Fruit fly (Drosophila melanogaster) whole organism, embryonic: Measurements from ENCODE around the gene CG13898.
A peak's percentile ranks its signal among the peaks of the same experiment; 100 is the strongest.

Experiments used
- Abd-B ChIP-seq: fragments of 200-800 bp; sonication (Bioruptor generic); optimal IDR thresholded peaks from 2 replicates; lab custom pipeline; 2018; ENCODE audit warnings: missing biosample characterization, mild to moderate bottlenecking, missing genetic modification characterization, moderate library complexity
- CG10209 ChIP-seq: fragments of 200-800 bp; sonication (Bioruptor generic); optimal IDR thresholded peaks from 3 replicates; lab custom pipeline; 2017; ENCODE audit warnings: missing biosample characterization, mild to moderate bottlenecking, missing genetic modification characterization, missing genetic modification reagents
- CG10321 ChIP-seq: fragments of 200-800 bp; sonication (Bioruptor generic); IDR thresholded peaks from 2 replicates; pipeline ENCODE4 v1.3.6; 2022; ENCODE audit warnings: missing biosample characterization, missing genetic modification characterization
- CG10431 ChIP-seq: fragments of 200-800 bp; sonication (Bioruptor generic); optimal IDR thresholded peaks from 3 replicates; lab custom pipeline; 2018; ENCODE audit warnings: missing biosample characterization, mild to moderate bottlenecking, missing genetic modification characterization
- CG10654 ChIP-seq: fragments of 200-800 bp; sonication (Bioruptor generic); optimal IDR thresholded peaks from 2 replicates; lab custom pipeline; 2016; ENCODE audit warnings: missing biosample characterization, missing genetic modification characterization
- CG11398 ChIP-seq: fragments of 200-800 bp; sonication (Bioruptor generic); optimal IDR thresholded peaks from 2 replicates; lab custom pipeline; 2016; ENCODE audit warnings: missing biosample characterization, missing genetic modification characterization
- CG11456 ChIP-seq: fragments of 200-800 bp; sonication (Bioruptor generic); IDR thresholded peaks from 3 replicates; pipeline ENCODE4 v1.3.6; 2022; ENCODE audit warnings: missing biosample characterization, missing genetic modification characterization
- CG11504 ChIP-seq: fragments of 200-800 bp; sonication (Bioruptor generic); optimal IDR thresholded peaks from 3 replicates; lab custom pipeline; 2019; ENCODE audit warnings: missing biosample characterization, mild to moderate bottlenecking, missing genetic modification characterization, moderate library complexity
- CG12391 ChIP-seq: fragments of 200-800 bp; sonication (Bioruptor generic); optimal IDR thresholded peaks from 3 replicates; lab custom pipeline; 2018; ENCODE audit warnings: missing biosample characterization, mild to moderate bottlenecking, missing genetic modification characterization, moderate library complexity
- CG12659 ChIP-seq: fragments of 200-800 bp; sonication (Bioruptor generic); optimal IDR thresholded peaks from 3 replicates; lab custom pipeline; 2017; ENCODE audit warnings: mild to moderate bottlenecking, missing biosample characterization, missing genetic modification reagents, missing genetic modification characterization
- CG14860 ChIP-seq: fragments of 200-800 bp; sonication (Bioruptor generic); IDR thresholded peaks from 3 replicates; pipeline ENCODE4 v1.3.6; 2022; ENCODE audit warnings: missing biosample characterization, missing genetic modification characterization; ENCODE audit not compliant: partially characterized antibody
- CG15601 ChIP-seq: fragments of 200-800 bp; sonication (Bioruptor generic); optimal IDR thresholded peaks from 3 replicates; lab custom pipeline; 2019; ENCODE audit warnings: missing biosample characterization, mild to moderate bottlenecking, missing genetic modification characterization, moderate library complexity
- CG15696 ChIP-seq: fragments of 200-800 bp; sonication (Bioruptor generic); optimal IDR thresholded peaks from 2 replicates; lab custom pipeline; 2019; ENCODE audit warnings: missing biosample characterization, mild to moderate bottlenecking, missing genetic modification characterization, moderate library complexity
- CG17802 ChIP-seq: fragments of 200-800 bp; sonication (Bioruptor generic); optimal IDR thresholded peaks from 2 replicates; lab custom pipeline; 2018; ENCODE audit warnings: missing biosample characterization, mild to moderate bottlenecking, missing genetic modification characterization, moderate library complexity
- CG2678 ChIP-seq: fragments of 200-800 bp; sonication (Bioruptor generic); optimal IDR thresholded peaks from 3 replicates; lab custom pipeline; 2019; ENCODE audit warnings: missing biosample characterization, mild to moderate bottlenecking, missing genetic modification characterization, moderate library complexity
- CG2875 ChIP-seq: fragments of 200-800 bp; sonication (Bioruptor generic); optimal IDR thresholded peaks from 2 replicates; lab custom pipeline; 2017; ENCODE audit warnings: missing biosample characterization, mild to moderate bottlenecking, missing genetic modification characterization, missing genetic modification reagents
- CG3847 ChIP-seq: fragments of 200-800 bp; sonication (Bioruptor generic); IDR thresholded peaks from 2 replicates; pipeline ENCODE4 v1.3.6; 2022; ENCODE audit warnings: missing biosample characterization, missing genetic modification characterization
- CG3995 ChIP-seq: fragments of 200-800 bp; sonication (Bioruptor generic); optimal IDR thresholded peaks from 3 replicates; lab custom pipeline; 2016; ENCODE audit warnings: missing biosample characterization, missing genetic modification characterization
- CG4282 ChIP-seq: fragments of 200-800 bp; sonication (Bioruptor generic); optimal IDR thresholded peaks from 2 replicates; lab custom pipeline; 2016; ENCODE audit warnings: missing biosample characterization, missing genetic modification characterization
- CG4707 ChIP-seq: fragments of 200-800 bp; sonication (Bioruptor generic); optimal IDR thresholded peaks from 2 replicates; lab custom pipeline; 2018; ENCODE audit warnings: missing biosample characterization, mild to moderate bottlenecking, missing genetic modification characterization, moderate library complexity
- CG6654 ChIP-seq: fragments of 200-800 bp; sonication (Bioruptor generic); optimal IDR thresholded peaks from 2 replicates; lab custom pipeline; 2017; ENCODE audit warnings: missing biosample characterization, mild to moderate bottlenecking, missing genetic modification characterization
- CG6854 ChIP-seq: fragments of 200-800 bp; sonication (Bioruptor generic); optimal IDR thresholded peaks from 3 replicates; lab custom pipeline; 2017; ENCODE audit warnings: missing biosample characterization, mild to moderate bottlenecking, missing genetic modification characterization
- CG7786 ChIP-seq: fragments of 200-800 bp; sonication (Bioruptor generic); optimal IDR thresholded peaks from 2 replicates; lab custom pipeline; 2016; ENCODE audit warnings: missing biosample characterization, missing genetic modification characterization
- CG7928 ChIP-seq: fragments of 200-800 bp; sonication (Bioruptor generic); optimal IDR thresholded peaks from 2 replicates; lab custom pipeline; 2017; ENCODE audit warnings: missing biosample characterization, mild to moderate bottlenecking, missing genetic modification characterization
- CG8765 ChIP-seq: fragments of 200-800 bp; sonication (Bioruptor generic); IDR thresholded peaks from 2 replicates; pipeline ENCODE4 v1.3.6; 2022; ENCODE audit warnings: missing biosample characterization, missing genetic modification characterization
- CG9727 ChIP-seq: fragments of 200-800 bp; sonication (Bioruptor generic); optimal IDR thresholded peaks from 3 replicates; lab custom pipeline; 2017; ENCODE audit warnings: missing biosample characterization, mild to moderate bottlenecking, missing genetic modification characterization
- Dad ChIP-seq: fragments of 200-800 bp; sonication (Bioruptor generic); optimal IDR thresholded peaks from 3 replicates; lab custom pipeline; 2016; ENCODE audit warnings: missing biosample characterization, missing genetic modification characterization
- Dref ChIP-seq: fragments of 200-800 bp; sonication (Bioruptor generic); IDR thresholded peaks from 2 replicates; pipeline ENCODE4 v1.3.6; 2022; ENCODE audit warnings: missing biosample characterization, missing genetic modification characterization
- HLH3B ChIP-seq: fragments of 200-800 bp; sonication (Bioruptor generic); IDR thresholded peaks from 2 replicates; pipeline ENCODE4 v1.3.6; 2022; ENCODE audit warnings: missing biosample characterization, missing genetic modification characterization
- Hr3 ChIP-seq: fragments of 200-800 bp; sonication (Bioruptor generic); optimal IDR thresholded peaks from 3 replicates; lab custom pipeline; 2016; ENCODE audit warnings: missing biosample characterization, missing genetic modification characterization
- Lim3 ChIP-seq: fragments of 200-800 bp; sonication (Bioruptor generic); IDR thresholded peaks from 2 replicates; pipeline ENCODE4 v1.3.6; 2022; ENCODE audit warnings: missing biosample characterization, missing genetic modification characterization
- Nf-YB ChIP-seq: fragments of 200-800 bp; sonication (Bioruptor generic); optimal IDR thresholded peaks from 3 replicates; lab custom pipeline; 2019; ENCODE audit warnings: missing biosample characterization, mild to moderate bottlenecking, missing genetic modification characterization, moderate library complexity
- Side ChIP-seq: fragments of 200-800 bp; sonication (Bioruptor generic); optimal IDR thresholded peaks from 2 replicates; lab custom pipeline; 2016; ENCODE audit warnings: missing biosample characterization, missing genetic modification characterization
- az2 ChIP-seq: fragments of 200-800 bp; sonication (Bioruptor generic); optimal IDR thresholded peaks from 3 replicates; lab custom pipeline; 2016; ENCODE audit warnings: missing biosample characterization, missing genetic modification characterization
- bigmax ChIP-seq: fragments of 200-800 bp; sonication (Bioruptor generic); optimal IDR thresholded peaks from 2 replicates; lab custom pipeline; 2018; ENCODE audit warnings: missing biosample characterization, mild to moderate bottlenecking, missing genetic modification characterization
- fd3F ChIP-seq: fragments of 200-800 bp; sonication (Bioruptor generic); optimal IDR thresholded peaks from 2 replicates; lab custom pipeline; 2018; ENCODE audit warnings: missing biosample characterization, mild to moderate bottlenecking, missing genetic modification characterization, moderate library complexity
- gcm2 ChIP-seq: fragments of 200-800 bp; sonication (Bioruptor generic); optimal IDR thresholded peaks from 2 replicates; lab custom pipeline; 2016; ENCODE audit warnings: missing biosample characterization, missing genetic modification characterization
- gro ChIP-seq: fragments of 200-800 bp; sonication (Bioruptor generic); optimal IDR thresholded peaks from 2 replicates; lab custom pipeline; 2016; ENCODE audit warnings: missing biosample characterization, missing genetic modification characterization
- jing ChIP-seq: fragments of 200-800 bp; sonication (Bioruptor generic); optimal IDR thresholded peaks from 2 replicates; lab custom pipeline; 2018; ENCODE audit warnings: missing biosample characterization, mild to moderate bottlenecking, missing genetic modification characterization
- lilli ChIP-seq: fragments of 200-800 bp; sonication (Bioruptor generic); optimal IDR thresholded peaks from 3 replicates; lab custom pipeline; 2016; ENCODE audit warnings: missing biosample characterization, missing genetic modification characterization
- mld ChIP-seq: fragments of 200-800 bp; sonication (Bioruptor generic); IDR thresholded peaks from 3 replicates; pipeline ENCODE4 v1.3.6; 2022; ENCODE audit warnings: missing biosample characterization, missing genetic modification characterization; ENCODE audit not compliant: partially characterized antibody
- org-1 ChIP-seq: fragments of 200-800 bp; sonication (Bioruptor generic); optimal IDR thresholded peaks from 2 replicates; lab custom pipeline; 2017; ENCODE audit warnings: missing biosample characterization, missing genetic modification characterization
- pb ChIP-seq: fragments of 200-800 bp; sonication (Bioruptor generic); optimal IDR thresholded peaks from 3 replicates; lab custom pipeline; 2016; ENCODE audit warnings: missing biosample characterization, missing genetic modification characterization
- pfk ChIP-seq: fragments of 200-800 bp; sonication (Bioruptor generic); optimal IDR thresholded peaks from 2 replicates; lab custom pipeline; 2018; ENCODE audit warnings: missing biosample characterization, mild to moderate bottlenecking, missing genetic modification characterization, moderate library complexity
- pita ChIP-seq: fragments of 200-800 bp; sonication (Bioruptor generic); optimal IDR thresholded peaks from 2 replicates; lab custom pipeline; 2017; ENCODE audit warnings: missing biosample characterization, mild to moderate bottlenecking, missing genetic modification characterization
- run ChIP-seq: fragments of 200-800 bp; sonication (Bioruptor generic); optimal IDR thresholded peaks from 3 replicates; lab custom pipeline; 2018; ENCODE audit warnings: missing biosample characterization, mild to moderate bottlenecking, missing genetic modification characterization
- tin ChIP-seq: fragments of 200-800 bp; sonication (Bioruptor generic); optimal IDR thresholded peaks from 3 replicates; lab custom pipeline; 2016; ENCODE audit warnings: missing biosample characterization, missing genetic modification characterization
- tup ChIP-seq: fragments of 200-800 bp; sonication (Bioruptor generic); optimal IDR thresholded peaks from 2 replicates; lab custom pipeline; 2016; ENCODE audit warnings: missing biosample characterization, mild to moderate bottlenecking, missing genetic modification characterization, moderate library complexity
- unc-4 ChIP-seq: fragments of 200-800 bp; sonication (Bioruptor generic); IDR thresholded peaks from 2 replicates; pipeline ENCODE4 v1.3.6; 2022; ENCODE audit warnings: missing biosample characterization, missing genetic modification characterization; ENCODE audit not compliant: partially characterized antibody
- vfl ChIP-seq: fragments of 200-800 bp; sonication (Bioruptor generic); optimal IDR thresholded peaks from 2 replicates; lab custom pipeline; 2016; ENCODE audit warnings: missing biosample characterization, missing genetic modification characterization

CG13898 gene

dm6 chr3L:762331-762907, 41.4 kb downstream of the CG13898 start (continued):
- TF ChIP-seq Hr3 (GFP tag; lab: Kevin White, UChicago) (peak; percentile 64), CG4282 (GFP tag; lab: Kevin White, UChicago) (no peak), CG10654 (GFP tag; lab: Kevin White, UChicago) (peak; percentile 54), CG17802 (tag; lab: Kevin White, UChicago) (peak; percentile 58), Dref (GFP tag; lab: Robert Waterston, UW) (no peak), CG10209 (peak; percentile 77), CG6854 (no peak), unc-4 (no peak), CG2875 (GFP tag; lab: Kevin White, UChicago) (peak; percentile 86), tup (GFP tag; lab: Kevin White, UChicago) (peak; percentile 75), CG14860 (GFP tag; lab: Robert Waterston, UW) (no peak), CG3995 (GFP tag; lab: Kevin White, UChicago) (no peak), HLH3B (GFP tag; lab: Robert Waterston, UW) (peak; percentile 81), Dad (GFP tag; lab: Kevin White, UChicago) (peak; percentile 74), CG12659 (GFP tag; lab: Kevin White, UChicago) (peak; percentile 52), CG8765 (GFP tag; lab: Robert Waterston, UW) (peak; percentile 92), Nf-YB (GFP tag; lab: Kevin White, UChicago) (peak; percentile 46), Lim3 (peak; percentile 68), az2 (GFP tag; lab: Kevin White, UChicago) (peak; percentile 89), pb (GFP tag; lab: Kevin White, UChicago) (no peak), CG3847 (GFP tag; lab: Robert Waterston, UW) (peak; percentile 58), vfl (GFP tag; lab: Kevin White, UChicago) (no peak), mld (GFP tag; lab: Robert Waterston, UW) (no peak), CG10321 (GFP tag; lab: Robert Waterston, UW) (no peak), gro (GFP tag; lab: Kevin White, UChicago) (peak; percentile 13), Abd-B (peak; percentile 70), CG11398 (GFP tag; lab: Kevin White, UChicago) (peak; percentile 65), fd3F (peak; percentile 38), CG11504 (tag; lab: Kevin White, UChicago) (peak; percentile 85), jing (peak; percentile 62), pita (no peak), lilli (GFP tag; lab: Kevin White, UChicago) (peak; percentile 74), CG2678 (tag; lab: Kevin White, UChicago) (peak; percentile 77), CG12391 (tag; lab: Kevin White, UChicago) (peak; percentile 84), bigmax (no peak), CG10431 (GFP tag; lab: Kevin White, UChicago) (peak; percentile 14), CG11456 (peak; percentile 81), CG4707 (GFP tag; lab: Kevin White, UChicago) (peak; percentile 69), gcm2 (GFP tag; lab: Kevin White, UChicago) (peak; percentile 51), tin (GFP tag; lab: Kevin White, UChicago) (peak; percentile 86), org-1 (peak; percentile 77), CG15696 (tag; lab: Kevin White, UChicago) (peak; percentile 75), CG15601 (tag; lab: Kevin White, UChicago) (peak; percentile 63), run (tag; lab: Kevin White, UChicago) (peak; percentile 28), Side (GFP tag; lab: Kevin White, UChicago) (peak; percentile 75), CG7928 (GFP tag; lab: Kevin White, UChicago) (no peak), pfk (GFP tag; lab: Kevin White, UChicago) (no peak), CG7786 (GFP tag; lab: Kevin White, UChicago) (peak; percentile 62), CG6654 (GFP tag; lab: Kevin White, UChicago) (peak; percentile 3), CG9727 (GFP tag; lab: Kevin White, UChicago) (peak; percentile 84)
